Fruit fly (Drosophila melanogaster) whole organism, larva: ENCODE data around the gene shd.

Source experiments
- noc ChIP-seq: fragments of 200-800 bp; sonication (Bioruptor generic); optimal IDR thresholded peaks from 3 replicates; lab custom pipeline; 2019; ENCODE audit warnings: missing biosample characterization, mild to moderate bottlenecking, missing genetic modification characterization, moderate library complexity

Gene shd

DNA sequence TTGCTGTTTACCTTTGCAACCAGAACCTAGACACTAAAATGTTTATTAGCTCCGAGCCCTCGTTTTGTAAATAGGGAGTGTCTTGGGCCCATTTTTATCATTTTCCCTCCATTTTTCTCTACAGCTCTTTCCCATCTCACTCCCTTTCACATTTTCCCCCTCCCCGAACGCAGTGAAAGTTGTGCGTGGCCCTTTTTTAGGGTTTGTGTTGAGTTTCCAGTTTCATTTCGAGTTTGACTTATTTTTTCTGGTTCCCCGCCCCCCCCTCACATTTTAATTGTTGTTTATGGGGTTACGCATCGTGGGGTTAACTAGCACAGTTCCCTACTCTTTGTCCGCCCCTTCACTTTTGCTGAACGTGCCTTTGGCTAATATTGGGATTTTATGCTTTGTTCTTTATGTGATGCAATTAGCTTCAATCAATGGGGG lies 11.3 kb downstream of the shd start:
- TF ChIP-seq noc (tag; lab: Kevin White, UChicago), result no peak

DNA sequence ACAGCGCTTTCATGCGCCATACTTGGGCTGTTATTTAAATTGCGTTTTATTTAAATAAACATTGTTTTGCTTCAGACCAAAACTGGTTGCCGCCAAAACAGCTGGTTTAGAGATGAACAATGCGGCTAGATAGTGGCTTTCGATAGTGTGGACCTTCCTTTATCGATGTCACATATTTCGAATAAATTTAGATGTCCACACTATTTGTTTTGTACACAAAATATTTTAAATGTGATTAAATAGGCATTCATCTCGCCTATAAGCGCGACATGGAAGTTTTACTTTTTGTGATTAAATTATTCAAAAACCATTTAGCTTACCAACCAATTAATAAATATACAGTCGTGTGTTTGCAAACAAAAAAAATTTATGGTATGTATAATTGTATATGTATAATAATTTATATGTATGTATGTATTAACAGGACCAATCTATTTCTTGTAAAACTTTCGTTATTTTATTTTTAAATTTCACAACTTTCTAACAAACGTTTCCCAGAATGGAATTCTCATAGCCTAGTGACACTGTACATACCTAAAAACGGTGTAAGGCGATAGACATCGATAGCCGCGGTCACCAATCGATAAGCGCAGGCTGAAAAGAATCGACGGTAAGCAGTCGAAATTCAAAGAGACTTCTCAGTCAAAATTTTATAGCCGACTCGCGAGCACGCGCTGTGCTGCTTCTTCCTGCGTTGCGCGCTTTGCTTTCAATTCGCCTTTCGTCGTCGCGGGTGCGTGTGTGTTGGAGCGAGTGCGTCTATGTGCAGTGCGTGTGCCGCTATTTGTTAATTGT lies 17.9 kb downstream of the shd start, which contains the start of the genes RecQ5 and dlp:
Gene RecQ5, minus strand, starts transcription at position 114 of the 795 bp plus-strand sequence.
Gene dlp, plus strand, starts transcription at position 638 of the 795 bp plus-strand sequence.
- TF ChIP-seq noc (tag; lab: Kevin White, UChicago), result no peak

DNA sequence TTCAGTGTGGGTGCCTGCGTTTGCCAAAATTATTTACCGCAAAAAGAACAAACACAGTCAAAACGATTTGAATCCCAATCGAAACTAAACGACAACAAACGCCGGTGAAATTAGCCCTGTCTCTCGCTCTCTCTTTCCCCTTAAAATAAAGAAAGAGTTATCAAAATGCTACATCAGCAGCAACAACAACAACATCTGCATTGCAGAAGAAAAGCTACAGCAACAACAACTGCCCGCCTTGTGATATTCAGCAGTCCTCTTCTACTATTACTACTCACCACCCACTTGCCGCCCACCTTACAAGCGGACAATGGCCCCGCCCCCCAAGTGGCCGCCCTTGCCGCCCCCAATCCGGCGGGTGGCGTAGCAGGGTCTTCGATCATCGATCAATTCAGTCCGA lies 18.6 kb downstream of the shd start:
- no peak for TF ChIP-seq noc (tag; lab: Kevin White, UChicago)

DNA sequence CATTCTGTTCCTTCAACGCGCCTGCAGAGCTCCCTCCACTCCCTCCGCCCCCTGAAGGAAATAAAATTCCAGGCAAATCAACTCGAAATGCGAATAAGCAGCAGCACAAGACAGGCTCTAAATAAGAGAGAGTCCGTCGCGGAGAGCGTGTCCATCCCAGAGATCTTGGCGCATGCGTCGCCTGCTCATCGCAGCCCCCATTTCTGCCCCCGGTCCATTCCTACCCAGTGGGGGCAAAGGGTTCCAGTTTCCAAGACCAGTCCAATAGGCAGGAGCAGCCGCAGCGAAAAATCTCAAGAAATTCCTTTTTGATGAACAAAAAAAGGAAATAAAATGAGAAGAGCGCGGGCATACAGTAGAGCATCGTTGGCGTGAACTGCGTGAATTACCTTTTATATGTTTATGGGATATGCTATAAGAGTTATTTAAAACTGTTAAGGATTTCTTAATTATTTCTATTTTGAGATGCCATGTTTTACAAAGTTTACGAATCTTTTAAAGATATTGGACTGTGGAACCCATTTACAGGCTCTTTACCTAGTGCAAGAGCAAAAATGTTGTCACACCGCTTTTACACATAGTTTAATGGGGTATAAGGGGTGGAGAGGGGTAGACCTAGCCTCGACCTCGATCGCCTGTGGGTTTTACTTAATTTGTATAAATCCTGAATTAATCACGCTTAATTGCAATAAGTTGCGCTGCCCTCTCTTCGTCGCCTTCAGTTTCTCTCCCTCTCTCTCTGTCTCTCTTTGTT lies 19.9 kb downstream of the shd start:
- TF ChIP-seq noc (tag; lab: Kevin White, UChicago), result no peak

DNA sequence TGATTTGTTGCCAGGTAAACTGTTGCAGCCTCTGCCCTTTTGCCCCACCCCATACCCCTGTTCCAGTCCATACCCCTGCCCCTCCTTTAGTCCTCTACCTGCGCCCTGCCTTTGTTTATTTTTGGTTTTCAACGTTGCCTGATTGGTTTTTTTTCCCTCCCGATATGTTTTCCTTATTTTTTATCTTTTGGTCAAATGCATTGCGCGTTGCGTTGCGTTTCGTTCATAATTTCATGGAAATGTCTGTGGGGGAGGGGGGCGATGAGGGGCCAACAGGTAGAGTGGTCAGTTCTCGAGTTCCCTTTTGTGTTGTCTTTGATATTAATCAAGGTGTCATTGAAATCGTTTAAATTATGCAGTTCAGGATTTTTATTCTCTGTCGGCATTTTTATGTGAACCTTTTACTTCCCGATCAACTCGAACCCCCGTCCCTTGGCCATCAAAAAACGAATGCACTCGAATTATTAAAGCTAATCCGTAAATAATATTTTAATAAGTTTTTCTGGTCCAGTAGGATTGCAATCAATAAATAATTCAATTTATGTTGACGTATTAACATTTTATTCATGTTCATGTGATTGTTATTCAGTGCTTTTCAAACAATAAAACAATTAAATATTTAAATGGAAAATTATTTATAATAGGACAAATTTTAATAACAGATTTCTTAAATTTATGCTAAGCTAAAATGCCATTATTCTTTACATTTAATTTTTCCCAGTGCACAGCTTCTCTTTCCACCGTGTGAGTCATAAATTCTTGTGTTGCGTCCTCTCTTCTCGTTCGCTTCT lies 20.7 kb downstream of the shd start:
- TF ChIP-seq noc (tag; lab: Kevin White, UChicago), result no peak

DNA sequence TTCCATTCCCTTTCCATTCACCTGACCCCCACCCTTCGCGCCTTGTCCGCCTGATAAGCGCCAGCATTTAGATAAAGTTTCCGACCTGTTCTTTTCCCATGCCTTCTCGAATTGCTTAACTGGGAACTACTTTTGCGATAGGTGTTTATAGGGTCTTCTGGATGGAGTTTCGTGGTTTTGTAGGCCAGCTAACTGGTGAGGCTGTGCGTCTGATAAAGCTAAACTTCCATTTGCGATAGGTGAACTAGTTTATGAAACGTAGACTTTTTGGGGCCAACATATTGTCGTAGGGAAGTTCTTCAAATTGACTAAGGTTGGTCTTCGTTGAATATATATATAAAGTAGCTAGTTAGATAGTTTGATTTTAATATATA lies 21.3 kb downstream of the shd start:
- TF ChIP-seq noc (tag; lab: Kevin White, UChicago), result no peak

DNA sequence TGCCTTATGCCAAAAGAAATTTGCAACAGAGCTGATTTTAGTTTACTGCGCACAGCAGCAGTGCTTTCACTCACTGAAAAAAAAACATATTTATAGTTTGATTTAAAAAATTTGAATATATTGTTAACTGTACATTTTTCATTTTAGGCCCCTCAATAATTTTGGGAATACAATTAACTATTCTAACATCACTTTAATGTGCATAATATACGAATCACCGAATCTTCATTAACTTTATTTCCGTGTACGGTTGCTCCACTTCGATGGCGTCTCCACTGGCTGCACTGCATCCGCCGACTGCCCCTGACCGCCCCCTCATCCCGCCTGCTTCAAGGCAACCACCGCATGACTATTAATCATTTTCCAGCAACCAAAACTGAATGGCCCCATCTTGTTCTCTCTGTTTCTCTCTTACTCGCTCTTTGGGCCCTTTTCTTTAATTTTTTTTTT lies 22.5 kb downstream of the shd start:
- TF ChIP-seq noc (tag; lab: Kevin White, UChicago), result no peak

DNA sequence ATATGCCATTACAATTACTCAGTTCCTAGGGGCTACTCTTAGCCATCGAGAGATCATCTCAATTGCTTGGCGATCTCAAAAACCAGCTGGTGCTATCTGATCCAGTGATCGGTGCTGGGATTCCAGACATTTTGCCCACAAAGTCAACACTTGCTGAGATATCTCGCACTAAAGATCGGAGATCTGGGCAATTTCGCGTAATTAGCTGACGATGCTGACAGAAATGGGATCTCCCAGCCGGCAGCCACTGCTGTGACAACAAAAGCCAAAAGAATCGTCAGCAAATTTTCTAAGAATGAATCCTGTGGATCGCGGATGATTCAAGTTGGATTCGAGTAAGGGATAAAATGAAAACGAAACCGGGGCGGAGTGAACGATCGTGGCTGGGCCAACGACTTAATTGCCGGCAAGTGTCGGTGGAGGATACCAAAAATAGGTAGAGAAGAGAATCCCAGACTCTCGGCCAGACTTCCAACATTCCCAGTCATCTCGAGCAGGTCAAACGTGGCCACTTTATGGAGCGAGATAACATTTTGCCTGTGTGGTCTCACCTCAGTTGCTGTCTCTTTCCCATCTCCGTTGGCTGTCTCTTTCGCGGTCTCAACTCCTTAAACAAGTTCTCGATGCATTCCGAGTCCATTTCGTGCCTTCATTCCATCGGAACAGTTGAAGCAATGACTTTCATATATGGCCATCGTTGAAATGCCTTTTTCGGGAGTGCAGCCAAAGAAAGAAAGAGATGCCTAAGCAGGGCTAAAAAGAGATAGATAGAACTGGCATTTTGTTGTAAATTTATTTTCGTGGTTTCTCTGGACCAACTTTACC lies 23.7 kb downstream of the shd start:
- TF ChIP-seq noc (tag; lab: Kevin White, UChicago), result no peak

DNA sequence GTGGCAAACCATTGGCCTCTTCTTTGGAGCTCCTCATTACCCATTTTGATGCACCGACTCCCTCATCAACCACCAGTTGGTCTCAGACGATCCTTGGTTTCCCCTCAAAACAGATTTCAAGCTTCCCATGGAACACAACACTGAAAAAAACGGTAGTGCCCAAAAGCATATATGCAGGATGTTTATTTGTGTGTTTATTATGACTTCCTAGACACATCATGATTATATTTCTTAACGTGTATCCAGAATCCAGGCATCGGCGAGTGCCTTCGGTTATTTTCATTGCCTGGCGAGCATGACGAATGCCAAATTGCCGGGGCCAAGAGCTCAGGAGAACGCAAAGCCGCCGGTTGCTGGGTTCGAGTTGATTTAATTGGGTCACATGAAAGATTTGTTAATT lies 25.5 kb downstream of the shd start:
- TF ChIP-seq noc (tag; lab: Kevin White, UChicago), result no peak

DNA sequence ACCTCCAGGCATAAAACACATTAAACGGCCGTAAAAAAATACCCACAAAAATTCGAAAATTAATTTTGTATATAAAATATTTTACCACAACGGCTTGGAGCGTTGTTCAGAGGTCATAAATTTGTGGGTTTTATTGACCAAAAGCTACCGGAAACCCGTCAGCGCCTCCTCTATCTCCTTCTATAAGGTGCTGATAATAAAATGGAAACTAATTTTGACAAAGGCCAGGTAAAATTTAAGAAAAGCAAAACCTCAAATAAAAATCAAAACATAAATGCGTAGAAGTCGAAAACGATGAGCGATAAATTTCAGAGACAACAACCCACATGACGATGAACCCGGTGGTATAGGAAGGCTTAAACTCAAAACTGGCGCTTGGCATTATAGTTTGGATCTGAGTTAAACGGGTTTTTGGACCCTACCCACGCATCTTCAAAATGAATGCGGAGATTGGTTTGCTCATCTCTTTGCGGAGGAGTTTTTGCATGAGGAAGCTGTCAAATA lies 26.6 kb downstream of the shd start:
- peak; percentile 13 for TF ChIP-seq noc (tag; lab: Kevin White, UChicago)

DNA sequence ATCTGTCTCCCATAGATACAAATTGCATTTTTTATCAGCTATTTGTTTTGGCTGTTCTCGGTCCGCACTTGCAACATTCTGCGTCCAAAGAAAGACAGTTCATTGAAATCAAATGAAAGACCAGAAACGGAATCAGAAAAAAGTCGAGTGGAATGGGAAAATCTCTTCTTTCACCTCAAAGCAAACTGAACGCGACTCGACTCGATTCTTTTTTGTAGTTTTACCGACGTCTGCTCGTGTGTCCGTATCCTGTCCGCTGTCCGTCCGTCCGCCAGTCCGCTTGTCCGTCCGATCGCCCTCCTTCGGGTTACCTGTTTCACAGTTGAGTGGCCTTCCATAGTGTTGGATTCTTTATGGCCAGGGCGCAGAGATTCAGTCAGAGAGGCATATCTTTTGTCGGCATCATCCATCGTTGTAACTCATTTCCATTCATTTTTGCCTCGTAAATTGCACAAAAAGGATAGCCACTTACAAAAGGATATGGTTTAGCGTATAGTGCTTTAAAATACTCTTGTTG lies 27.8 kb downstream of the shd start:
- no peak for TF ChIP-seq noc (tag; lab: Kevin White, UChicago)

DNA sequence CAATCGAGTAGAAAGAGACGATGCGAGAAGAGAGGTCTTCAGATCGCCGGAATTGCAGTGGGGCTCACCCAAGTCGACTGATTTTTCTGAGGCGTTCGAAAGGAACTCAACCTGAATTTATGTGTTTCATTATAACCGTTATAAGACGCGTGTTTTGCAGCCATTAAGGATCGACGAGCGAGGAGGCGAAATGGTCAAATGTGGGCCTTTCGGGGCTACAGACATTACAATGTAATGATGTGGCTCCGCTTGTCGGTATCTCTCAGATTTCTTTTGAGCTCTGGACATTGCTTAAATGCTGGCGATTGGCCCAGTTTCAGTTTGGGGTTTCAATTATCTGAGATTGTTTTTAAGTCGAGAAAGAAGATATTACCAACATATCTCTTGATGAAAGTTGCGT lies 28.6 kb downstream of the shd start:
- no peak for TF ChIP-seq noc (tag; lab: Kevin White, UChicago)

DNA sequence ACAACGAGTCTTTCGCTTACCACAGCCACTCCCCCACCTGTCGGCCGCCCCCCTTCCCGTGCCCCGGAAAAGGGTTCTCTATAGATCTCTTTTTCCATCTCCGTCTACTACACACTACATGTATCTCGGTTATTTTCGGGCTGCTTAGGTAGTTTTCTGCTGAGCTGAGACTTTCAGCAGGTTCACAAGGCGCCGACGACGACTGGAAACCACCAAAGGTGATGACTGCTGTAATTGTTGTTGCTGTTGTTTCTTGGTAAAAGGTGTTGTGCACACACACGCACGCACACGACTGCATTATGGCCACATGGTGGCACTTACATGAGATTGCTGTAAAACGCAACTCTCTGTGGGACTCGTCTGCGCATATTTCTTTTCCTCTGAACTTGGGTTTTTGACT lies 29.4 kb downstream of the shd start:
- no peak for TF ChIP-seq noc (tag; lab: Kevin White, UChicago)

DNA sequence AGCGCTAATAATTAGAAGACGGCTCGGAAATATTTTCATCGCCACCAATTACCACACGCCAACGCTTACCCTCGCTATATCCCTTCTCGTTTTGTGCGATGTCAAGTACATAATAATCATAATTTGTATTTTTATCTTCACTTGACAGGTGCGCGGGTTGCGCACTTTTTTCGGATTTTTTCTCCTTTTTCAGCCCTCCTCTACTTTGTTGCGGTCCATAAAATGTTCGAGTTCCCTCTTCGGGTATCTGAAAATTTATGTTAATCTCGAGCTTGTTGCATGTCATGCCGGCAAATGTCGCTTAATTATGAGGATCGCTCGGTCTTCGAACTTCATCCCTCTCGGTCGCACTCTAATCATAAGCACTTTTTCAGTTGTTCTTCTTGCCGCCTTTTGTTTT lies 30.9 kb downstream of the shd start:
- no peak for TF ChIP-seq noc (tag; lab: Kevin White, UChicago)

DNA sequence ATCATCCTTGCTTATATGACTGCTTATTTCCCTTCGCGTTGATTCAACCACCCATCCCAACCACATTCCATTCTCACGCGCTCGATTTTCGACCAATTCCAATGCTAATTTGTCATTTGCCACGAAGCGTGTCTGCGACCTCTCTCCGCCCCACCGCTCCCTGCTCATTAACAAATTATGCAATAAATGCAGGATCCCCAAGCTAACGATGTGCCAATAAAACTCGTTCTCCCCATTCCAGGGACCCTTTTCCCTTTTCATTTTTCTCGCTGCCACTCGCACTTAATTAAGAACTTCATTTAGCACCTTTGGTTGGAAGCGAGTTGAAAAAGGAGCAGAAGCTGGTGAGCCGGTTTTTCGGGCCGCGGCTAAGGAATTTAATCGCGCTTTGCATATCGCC lies 31.7 kb downstream of the shd start:
- no peak for TF ChIP-seq noc (tag; lab: Kevin White, UChicago)
